Fruit fly (Drosophila melanogaster): ENCODE measurements around the gene Prosbeta4.

The Prosbeta4 gene

dm6 chr2L:16720707-16721700, 10.9 kb downstream of the Prosbeta4 start (continued):
- TF ChIP-seq bsh (GFP tag; optimal IDR thresholded peaks at IDR 0.05) = peak; percentile 65 to 90
- TF ChIP-seq CG11560 (tag; IDR thresholded peaks at IDR 0.05) = peak; percentile 76; the same call in 2 of the 3 replicates
- TF ChIP-seq CG13775 (GFP tag; optimal IDR thresholded peaks at IDR 0.05) = peak; percentile 77
- TF ChIP-seq unpg (GFP tag; optimal IDR thresholded peaks at IDR 0.05) = peak; percentile 88
- no peak for TF ChIP-seq br (optimal IDR thresholded peaks at IDR 0.05)
- TF ChIP-seq CG10565 (GFP tag; optimal IDR thresholded peaks at IDR 0.05) = peak; percentile 69
- no peak for TF ChIP-seq CG33557 (GFP tag; optimal IDR thresholded peaks at IDR 0.05)
- TF ChIP-seq hth (optimal IDR thresholded peaks at IDR 0.05) = no peak
- TF ChIP-seq Kr (GFP tag; optimal IDR thresholded peaks at IDR 0.05) = no peak
- TF ChIP-seq CG12942 (GFP tag; optimal IDR thresholded peaks at IDR 0.05) = peak; percentile 81
- peak; percentile 83 for TF ChIP-seq CG1024 (GFP tag; IDR thresholded peaks at IDR 0.05)
- peak; percentile 94 for TF ChIP-seq sim (GFP tag; IDR thresholded peaks at IDR 0.05)
- TF ChIP-seq CG3726 (GFP tag; IDR thresholded peaks at IDR 0.05) = peak; percentile 94
- peak; percentile 90; the same call in 2 of the 3 replicates for TF ChIP-seq C15 (GFP tag; IDR thresholded peaks at IDR 0.05)
- peak; percentile 78 for TF ChIP-seq CG3065 (GFP tag; optimal IDR thresholded peaks at IDR 0.05)
- peak; percentile 96 for TF ChIP-seq tgo (GFP tag; IDR thresholded peaks at IDR 0.05)
- TF ChIP-seq Sox102F (GFP tag; optimal IDR thresholded peaks at IDR 0.05) = peak; percentile 96
- TF ChIP-seq toy (GFP tag; IDR thresholded peaks at IDR 0.05) = peak; percentile 90
- TF ChIP-seq CG9797 (GFP tag; optimal IDR thresholded peaks at IDR 0.05) = no peak
- TF ChIP-seq oc (tag; optimal IDR thresholded peaks at IDR 0.05) = peak; percentile 96
- no peak for TF ChIP-seq zen2 (GFP tag; IDR thresholded peaks at IDR 0.05; ENCODE audit: partially characterized antibody)
- peak; percentile 59 to 87 for TF ChIP-seq chif (GFP tag; optimal IDR thresholded peaks at IDR 0.05)
- peak; percentile 77 for TF ChIP-seq CG1529 (GFP tag; optimal IDR thresholded peaks at IDR 0.05)
- no peak for TF ChIP-seq B-H2 (GFP tag; optimal IDR thresholded peaks at IDR 0.05)
- TF ChIP-seq CG14014 (GFP tag; IDR thresholded peaks at IDR 0.05) = peak; percentile 94
- peak; percentile 85 for TF ChIP-seq CG8359 (GFP tag; optimal IDR thresholded peaks at IDR 0.05; ENCODE audit: borderline replicate concordance)
- peak; percentile 90 for TF ChIP-seq CG10979 (tag; optimal IDR thresholded peaks at IDR 0.05)
- peak; percentile 79 for TF ChIP-seq cato (GFP tag; optimal IDR thresholded peaks at IDR 0.05; ENCODE audit: borderline replicate concordance)
- TF ChIP-seq ind (GFP tag; optimal IDR thresholded peaks at IDR 0.05) = peak; percentile 95
- TF ChIP-seq CG4328 (GFP tag; optimal IDR thresholded peaks at IDR 0.05) = peak; percentile 77
- TF ChIP-seq CG11723 (GFP tag; optimal IDR thresholded peaks at IDR 0.05) = peak; percentile 84
- TF ChIP-seq Atf3 (GFP tag; optimal IDR thresholded peaks at IDR 0.05) = peak; percentile 67
- peak; percentile 86; the same call in 1 of the 2 replicates for TF ChIP-seq dan (GFP tag; IDR thresholded peaks at IDR 0.05)
- peak; percentile 54 for TF ChIP-seq CG17912 (GFP tag; optimal IDR thresholded peaks at IDR 0.05)
- TF ChIP-seq CG34422 (GFP tag; IDR thresholded peaks at IDR 0.05) = peak; percentile 97
- TF ChIP-seq tna (GFP tag; IDR thresholded peaks at IDR 0.05; ENCODE audit: partially characterized antibody) = peak; percentile 10; the same call in 1 of the 2 replicates
- peak; percentile 89 for TF ChIP-seq CG9215 (GFP tag; IDR thresholded peaks at IDR 0.05)
- TF ChIP-seq CG3847 (GFP tag; IDR thresholded peaks at IDR 0.05) = peak; percentile 91
- peak; percentile 86 for TF ChIP-seq rib (GFP tag; IDR thresholded peaks at IDR 0.05)
- peak; percentile 78 for TF ChIP-seq Fer2 (tag; optimal IDR thresholded peaks at IDR 0.05)
- TF ChIP-seq CG30431 (GFP tag; optimal IDR thresholded peaks at IDR 0.05) = peak; percentile 80
- peak; percentile 95 for TF ChIP-seq CG32532 (GFP tag; IDR thresholded peaks at IDR 0.05)
- no peak for TF ChIP-seq inv (GFP tag; IDR thresholded peaks at IDR 0.05; ENCODE audit: partially characterized antibody)
- no peak for TF ChIP-seq Dp (GFP tag; optimal IDR thresholded peaks at IDR 0.05)
- TF ChIP-seq amos (GFP tag; IDR thresholded peaks at IDR 0.05; ENCODE audit: partially characterized antibody) = no peak; the same call in 1 of the 2 replicates
- peak; percentile 55 for TF ChIP-seq NK7.1 (GFP tag; optimal IDR thresholded peaks at IDR 0.05)
- peak; percentile 84 for TF ChIP-seq CG6854 (GFP tag; optimal IDR thresholded peaks at IDR 0.05)
- TF ChIP-seq ara (GFP tag; IDR thresholded peaks at IDR 0.05) = peak; percentile 96

Measured in whole organism, embryonic.